Worm (Caenorhabditis elegans) whole organism, late embryonic: Measurements from ENCODE around the gene srd-56.

Source experiments
- C08G9.2 ChIP-seq: sonication (generic microtip); optimal IDR thresholded peaks from 2 replicates; lab custom pipeline; 2016; ENCODE audit warnings: mild to moderate bottlenecking, missing genetic modification characterization, moderate library complexity, missing compliant biosample characterization
- F13H6.1 ChIP-seq: sonication (generic microtip); optimal IDR thresholded peaks from 2 replicates; lab custom pipeline; 2016; ENCODE audit warnings: missing genetic modification characterization, missing compliant biosample characterization
- K09A11.1 ChIP-seq: sonication (generic microtip); optimal IDR thresholded peaks from 2 replicates; lab custom pipeline; 2017; ENCODE audit warnings: antibody characterized with exemption, mild to moderate bottlenecking, missing genetic modification characterization, missing compliant biosample characterization; ENCODE audit not compliant: insufficient read depth
- T23F11.4 ChIP-seq: fragments of 200-800 bp; sonication (Bioruptor generic); optimal IDR thresholded peaks from 2 replicates; lab custom pipeline; 2018; ENCODE audit warnings: mild to moderate bottlenecking, missing genetic modification characterization, missing compliant biosample characterization
- ahr-1 ChIP-seq: sonication (generic microtip); optimal IDR thresholded peaks from 2 replicates; lab custom pipeline; 2016; ENCODE audit warnings: missing genetic modification characterization, missing compliant biosample characterization
- ama-1 ChIP-seq: fragments of 150-350 bp; optimal IDR thresholded peaks from 2 replicates; lab custom pipeline; 2014
- ceh-14 ChIP-seq: sonication (generic microtip); optimal IDR thresholded peaks from 2 replicates; lab custom pipeline; 2016; ENCODE audit warnings: missing genotype, missing genetic modification characterization, missing compliant biosample characterization
- ceh-18 ChIP-seq: sonication (generic microtip); optimal IDR thresholded peaks from 2 replicates; lab custom pipeline; 2016; ENCODE audit warnings: missing genetic modification characterization, missing compliant biosample characterization
- ceh-19 ChIP-seq: fragments of 200-800 bp; sonication (Bioruptor generic); optimal IDR thresholded peaks from 2 replicates; lab custom pipeline; 2018; ENCODE audit warnings: mild to moderate bottlenecking, missing genetic modification characterization, missing compliant biosample characterization
- ceh-31 ChIP-seq: sonication (generic microtip); optimal IDR thresholded peaks from 2 replicates; lab custom pipeline; 2016; ENCODE audit warnings: missing genetic modification characterization, missing compliant biosample characterization
- ceh-34 ChIP-seq: sonication (generic microtip); optimal IDR thresholded peaks from 2 replicates; lab custom pipeline; 2016; ENCODE audit warnings: mild to moderate bottlenecking, missing genetic modification characterization, missing compliant biosample characterization
- ceh-45 ChIP-seq: fragments of 200-800 bp; sonication (Bioruptor generic); IDR thresholded peaks from 2 replicates; pipeline ENCODE4 v1.3.6; 2022; ENCODE audit warnings: missing genetic modification reagents, missing genetic modification characterization, missing compliant biosample characterization
- ceh-48 ChIP-seq: sonication (generic microtip); optimal IDR thresholded peaks from 2 replicates; lab custom pipeline; 2016; ENCODE audit warnings: missing genetic modification characterization, inconsistent platforms, missing compliant biosample characterization
- ceh-6 ChIP-seq: fragments of 200-800 bp; sonication (Bioruptor generic); optimal IDR thresholded peaks from 2 replicates; lab custom pipeline; 2018; ENCODE audit warnings: mild to moderate bottlenecking, missing genetic modification characterization, missing compliant biosample characterization
- ceh-9 ChIP-seq: sonication (generic microtip); optimal IDR thresholded peaks from 2 replicates; lab custom pipeline; 2016; ENCODE audit warnings: mild to moderate bottlenecking, missing genetic modification characterization, inconsistent platforms, missing compliant biosample characterization
- elt-2 ChIP-seq: sonication (generic microtip); optimal IDR thresholded peaks from 2 replicates; lab custom pipeline; 2016; ENCODE audit warnings: missing genetic modification reagents, missing genetic modification characterization, missing compliant biosample characterization
- elt-4 ChIP-seq: sonication (generic microtip); optimal IDR thresholded peaks from 2 replicates; lab custom pipeline; 2016; ENCODE audit warnings: missing genetic modification characterization, missing compliant biosample characterization
- ets-4 ChIP-seq: sonication (generic microtip); optimal IDR thresholded peaks from 2 replicates; lab custom pipeline; 2016; ENCODE audit warnings: missing genetic modification characterization, missing compliant biosample characterization
- eyg-1 ChIP-seq: sonication (generic microtip); optimal IDR thresholded peaks from 2 replicates; lab custom pipeline; 2016; ENCODE audit warnings: missing genotype, missing genetic modification characterization, missing compliant biosample characterization
- fax-1 ChIP-seq: sonication (generic microtip); optimal IDR thresholded peaks from 2 replicates; lab custom pipeline; 2016; ENCODE audit warnings: missing genotype, missing genetic modification characterization, missing compliant biosample characterization
- fkh-6 ChIP-seq: sonication (generic microtip); optimal IDR thresholded peaks from 2 replicates; lab custom pipeline; 2016; ENCODE audit warnings: missing genetic modification characterization, missing compliant biosample characterization
- hlh-30 ChIP-seq: sonication (generic microtip); optimal IDR thresholded peaks from 2 replicates; lab custom pipeline; 2017; ENCODE audit warnings: antibody characterized with exemption, missing genetic modification characterization, missing compliant biosample characterization; ENCODE audit not compliant: insufficient read depth
- hlh-6 ChIP-seq: sonication (generic microtip); optimal IDR thresholded peaks from 2 replicates; lab custom pipeline; 2016; ENCODE audit warnings: missing genotype, missing genetic modification characterization, missing compliant biosample characterization
- lim-6 ChIP-seq: sonication (generic microtip); optimal IDR thresholded peaks from 2 replicates; lab custom pipeline; 2016; ENCODE audit warnings: missing genetic modification characterization, missing compliant biosample characterization
- lin-11 ChIP-seq: fragments of 200-800 bp; sonication (Bioruptor generic); optimal IDR thresholded peaks from 2 replicates; lab custom pipeline; 2018; ENCODE audit warnings: mild to moderate bottlenecking, missing genetic modification characterization, missing compliant biosample characterization
- madf-2 ChIP-seq: sonication (generic microtip); optimal IDR thresholded peaks from 2 replicates; lab custom pipeline; 2017; ENCODE audit warnings: missing genetic modification characterization, missing compliant biosample characterization
- mec-3 ChIP-seq: sonication (generic microtip); optimal IDR thresholded peaks from 2 replicates; lab custom pipeline; 2016; ENCODE audit warnings: borderline replicate concordance, missing genetic modification characterization, missing compliant biosample characterization
- nhr-11 ChIP-seq: fragments of 150-350 bp; optimal IDR thresholded peaks from 2 replicates; lab custom pipeline; 2014; ENCODE audit warnings: missing biosample characterization, missing genetic modification characterization
- nhr-232 ChIP-seq: sonication (generic microtip); optimal IDR thresholded peaks from 2 replicates; lab custom pipeline; 2016; ENCODE audit warnings: missing genetic modification characterization, missing compliant biosample characterization
- odd-2 ChIP-seq: sonication (generic microtip); optimal IDR thresholded peaks from 2 replicates; lab custom pipeline; 2017; ENCODE audit warnings: antibody characterized with exemption, mild to moderate bottlenecking, missing genetic modification characterization, missing compliant biosample characterization
- pat-9 ChIP-seq: fragments of 200-800 bp; sonication (Bioruptor generic); optimal IDR thresholded peaks from 2 replicates; lab custom pipeline; 2018; ENCODE audit warnings: mild to moderate bottlenecking, missing genetic modification characterization, moderate library complexity, missing compliant biosample characterization
- pax-1 ChIP-seq: fragments of 150-350 bp; optimal IDR thresholded peaks from 2 replicates; lab custom pipeline; 2014; ENCODE audit warnings: missing biosample characterization, missing genetic modification characterization
- pha-2 ChIP-seq: sonication (generic microtip); optimal IDR thresholded peaks from 2 replicates; lab custom pipeline; 2017; ENCODE audit warnings: mild to moderate bottlenecking, missing genetic modification characterization, missing compliant biosample characterization
- pros-1 ChIP-seq: fragments of 150-350 bp; optimal IDR thresholded peaks from 2 replicates; lab custom pipeline; 2014; ENCODE audit warnings: missing biosample characterization, missing genetic modification reagents, missing genetic modification characterization
- sox-2 ChIP-seq: fragments of 200-800 bp; sonication (Bioruptor generic); IDR thresholded peaks from 2 replicates; pipeline ENCODE4 v1.3.6; 2022; ENCODE audit warnings: missing genetic modification reagents, missing genetic modification characterization, missing compliant biosample characterization
- syd-9 ChIP-seq: sonication (generic microtip); optimal IDR thresholded peaks from 2 replicates; lab custom pipeline; 2016; ENCODE audit warnings: mild to moderate bottlenecking, missing genetic modification characterization, moderate library complexity, missing compliant biosample characterization
- tbx-2 ChIP-seq: sonication (generic microtip); optimal IDR thresholded peaks from 2 replicates; lab custom pipeline; 2016; ENCODE audit warnings: missing genetic modification characterization, missing compliant biosample characterization
- unc-3 ChIP-seq, 2 experiments: fragments of 200-800 bp in 1 of 2; sonication (Bioruptor generic) in 1 of 2; sonication (generic microtip) in 1 of 2; conservative IDR thresholded peaks in 1 of 2; optimal IDR thresholded peaks in 1 of 2; 2 replicates each; pipeline versions ENCODE4 v1.3.6 to Lab custom; 2016 to 2022; ENCODE audit warnings: missing compliant biosample characterization in 2 of 2, missing genetic modification characterization in 2 of 2, missing genetic modification reagents in 1 of 2
- unc-42 ChIP-seq: sonication (generic microtip); optimal IDR thresholded peaks from 2 replicates; lab custom pipeline; 2016; ENCODE audit warnings: missing genotype, missing genetic modification characterization, missing compliant biosample characterization
- unc-86 ChIP-seq: sonication (generic microtip); optimal IDR thresholded peaks from 2 replicates; lab custom pipeline; 2016; ENCODE audit warnings: missing genetic modification characterization, missing compliant biosample characterization
- zip-5 ChIP-seq: sonication (generic microtip); optimal IDR thresholded peaks from 2 replicates; lab custom pipeline; 2016; ENCODE audit warnings: missing genetic modification characterization, missing compliant biosample characterization
- ztf-16 ChIP-seq: sonication (generic microtip); optimal IDR thresholded peaks from 2 replicates; lab custom pipeline; 2017; ENCODE audit warnings: missing genetic modification characterization, missing compliant biosample characterization

The srd-56 gene

ce11 chrII:7217047-7217446 lies 14.0 kb upstream of the srd-56 start, which contains the start of gene E04F6.10:
Gene E04F6.10, minus strand, starts transcription at chrII:7217147.
- no peak for TF ChIP-seq C08G9.2 (tag; lab: Kevin White, UChicago)
- TF ChIP-seq ama-1 (lab: Kevin White, UChicago): no peak
- TF ChIP-seq nhr-11 (tag; lab: Kevin White, UChicago): no peak

ce11 chrII:7212059-7212458 lies 9.0 kb upstream of the srd-56 start, which contains the start of gene E04F6.9:
Gene E04F6.9, minus strand, starts transcription at chrII:7212159.
- TF ChIP-seq zip-5 (tag; lab: Kevin White, UChicago) (no peak), odd-2 (tag; lab: Kevin White, UChicago) (no peak), fax-1 (tag; lab: Kevin White, UChicago) (no peak), T23F11.4 (GFP tag; lab: Kevin White, UChicago) (no peak), nhr-232 (no peak), ztf-16 (tag; lab: Kevin White, UChicago) (no peak), ceh-45 (GFP tag; lab: Robert Waterston, UW) (no peak), ceh-19 (no peak), fkh-6 (no peak), unc-42 (tag; lab: Kevin White, UChicago) (no peak), ceh-34 (no peak), hlh-6 (tag; lab: Kevin White, UChicago) (no peak), K09A11.1 (no peak)

ce11 chrII:7211280-7211679 lies 8.3 kb upstream of the srd-56 start, which contains the start of gene E04F6.8:
Gene E04F6.8, minus strand, starts transcription at chrII:7211380.
- no peak for TF ChIP-seq unc-42 (tag; lab: Kevin White, UChicago)
- no peak for TF ChIP-seq T23F11.4 (GFP tag; lab: Kevin White, UChicago)
- no peak for TF ChIP-seq madf-2 (tag; lab: Kevin White, UChicago)
- TF ChIP-seq ceh-34: no peak
- TF ChIP-seq ahr-1: no peak
- no peak for TF ChIP-seq ets-4 (tag; lab: Kevin White, UChicago)
- no peak for TF ChIP-seq ceh-31
- TF ChIP-seq pat-9: no peak
- TF ChIP-seq hlh-30 (tag; lab: Kevin White, UChicago): no peak

ce11 chrII:7210187-7210586 lies 7.2 kb upstream of the srd-56 start, which contains the start of gene E04F6.15:
Gene E04F6.15, minus strand, starts transcription at chrII:7210287.
- TF ChIP-seq elt-2 (tag; lab: Kevin White, UChicago) (no peak), ceh-34 (no peak), mec-3 (no peak), ztf-16 (tag; lab: Kevin White, UChicago) (no peak), tbx-2 (tag; lab: Kevin White, UChicago) (no peak), hlh-30 (tag; lab: Kevin White, UChicago) (no peak), ceh-19 (no peak), ceh-18 (tag; lab: Kevin White, UChicago) (no peak), eyg-1 (tag; lab: Kevin White, UChicago) (no peak), pros-1 (no peak), unc-86 (no peak), lin-11 (no peak), pax-1 (no peak), lim-6 (no peak), ceh-14 (tag; lab: Kevin White, UChicago) (no peak), C08G9.2 (tag; lab: Kevin White, UChicago) (no peak)

ce11 chrII:7208184-7208583 lies 5.2 kb upstream of the srd-56 start, which contains the start of gene dhs-7:
Gene dhs-7, minus strand, starts transcription at chrII:7208460.
- no peak for TF ChIP-seq fax-1 (tag; lab: Kevin White, UChicago)
- no peak for TF ChIP-seq sox-2 (GFP tag; lab: Robert Waterston, UW)
- TF ChIP-seq C08G9.2 (tag; lab: Kevin White, UChicago): no peak
- TF ChIP-seq unc-3 (GFP tag; conservative IDR thresholded peaks at IDR 0.05; lab: Robert Waterston, UW): no peak
- no peak for TF ChIP-seq unc-3 (tag; optimal IDR thresholded peaks at IDR 0.05; lab: Kevin White, UChicago)
- no peak for TF ChIP-seq lim-6
- TF ChIP-seq ets-4 (tag; lab: Kevin White, UChicago): no peak
- no peak for TF ChIP-seq hlh-6 (tag; lab: Kevin White, UChicago)
- no peak for TF ChIP-seq elt-4 (tag; lab: Kevin White, UChicago)
- no peak for TF ChIP-seq ceh-48 (tag; lab: Kevin White, UChicago)
- TF ChIP-seq pha-2 (tag; lab: Kevin White, UChicago): no peak
- TF ChIP-seq tbx-2 (tag; lab: Kevin White, UChicago): no peak
- TF ChIP-seq ceh-14 (tag; lab: Kevin White, UChicago): no peak
- no peak for TF ChIP-seq eyg-1 (tag; lab: Kevin White, UChicago)
- no peak for TF ChIP-seq lin-11
- TF ChIP-seq ceh-6: no peak
- TF ChIP-seq syd-9 (tag; lab: Kevin White, UChicago): no peak
- no peak for TF ChIP-seq hlh-30 (tag; lab: Kevin White, UChicago)
- TF ChIP-seq F13H6.1: no peak
- TF ChIP-seq ceh-9 (tag; lab: Kevin White, UChicago): no peak
